Worm (Caenorhabditis elegans) whole organism, L2 larva: ENCODE measurements around the gene kap-1.

Experiments used
- F13H6.1 ChIP-seq: sonication (generic microtip); optimal IDR thresholded peaks from 2 replicates; lab custom pipeline; 2016; ENCODE audit warnings: missing genetic modification characterization, missing compliant biosample characterization
- R02D3.7 ChIP-seq: fragments of 150-350 bp; optimal IDR thresholded peaks from 2 replicates; lab custom pipeline; 2014; ENCODE audit warnings: missing biosample characterization, missing genetic modification characterization
- ZK546.5 ChIP-seq: sonication (generic microtip); optimal IDR thresholded peaks from 2 replicates; lab custom pipeline; 2017; ENCODE audit warnings: missing biosample characterization, missing genetic modification characterization
- alr-1 ChIP-seq: fragments of 150-350 bp; optimal IDR thresholded peaks from 2 replicates; lab custom pipeline; 2014; ENCODE audit warnings: missing biosample characterization, missing genetic modification characterization
- aly-2 ChIP-seq: fragments of 150-350 bp; optimal IDR thresholded peaks from 2 replicates; lab custom pipeline; 2014; ENCODE audit warnings: missing biosample characterization, missing genetic modification characterization
- ama-1 ChIP-seq: fragments of 150-350 bp; optimal IDR thresholded peaks from 2 replicates; lab custom pipeline; 2018; ENCODE audit warnings: inconsistent platforms
- ceh-16 ChIP-seq: fragments of 150-350 bp; optimal IDR thresholded peaks from 2 replicates; lab custom pipeline; 2014; ENCODE audit warnings: missing biosample characterization, missing genetic modification characterization
- crh-2 ChIP-seq: sonication (generic microtip); optimal IDR thresholded peaks from 2 replicates; lab custom pipeline; 2017; ENCODE audit warnings: missing biosample characterization, missing genetic modification characterization
- dmd-4 ChIP-seq: sonication (generic microtip); optimal IDR thresholded peaks from 2 replicates; lab custom pipeline; 2017; ENCODE audit warnings: missing biosample characterization, missing genetic modification characterization
- elt-1 ChIP-seq: fragments of 150-350 bp; optimal IDR thresholded peaks from 2 replicates; lab custom pipeline; 2014; ENCODE audit warnings: missing biosample characterization, missing genetic modification characterization
- fos-1 ChIP-seq: fragments of 150-350 bp; optimal IDR thresholded peaks from 2 replicates; lab custom pipeline; 2014; ENCODE audit warnings: missing biosample characterization, missing genetic modification characterization
- gmeb-1 ChIP-seq: fragments of 150-350 bp; optimal IDR thresholded peaks from 2 replicates; lab custom pipeline; 2014; ENCODE audit warnings: missing biosample characterization, missing genetic modification characterization
- lin-13 ChIP-seq: fragments of 150-350 bp; optimal IDR thresholded peaks from 2 replicates; lab custom pipeline; 2014; ENCODE audit warnings: missing biosample characterization, missing genetic modification reagents, missing genetic modification characterization
- lin-39 ChIP-seq: fragments of 150-350 bp; optimal IDR thresholded peaks from 2 replicates; lab custom pipeline; 2014; ENCODE audit warnings: missing biosample characterization, missing genetic modification reagents, missing genetic modification characterization
- lsy-2 ChIP-seq, 2 experiments: fragments of 150-350 bp in 1 of 2; sonication (generic microtip) in 1 of 2; optimal IDR thresholded peaks; 2 replicates each; lab custom pipeline; 2014 to 2017; ENCODE audit warnings: missing biosample characterization in 2 of 2, missing genetic modification characterization in 2 of 2
- mbf-1 ChIP-seq: sonication (generic microtip); optimal IDR thresholded peaks from 2 replicates; lab custom pipeline; 2017; ENCODE audit warnings: missing biosample characterization, missing genetic modification characterization
- mdl-1 ChIP-seq, 2 experiments: fragments of 150-350 bp in 1 of 2; sonication (generic microtip) in 1 of 2; optimal IDR thresholded peaks; 2 replicates each; lab custom pipeline; 2017; ENCODE audit warnings: missing biosample characterization in 2 of 2, missing genetic modification characterization in 2 of 2
- nhr-12 ChIP-seq: fragments of 150-350 bp; optimal IDR thresholded peaks from 2 replicates; lab custom pipeline; 2014; ENCODE audit warnings: missing biosample characterization, missing genetic modification characterization
- nhr-129 ChIP-seq: fragments of 150-350 bp; optimal IDR thresholded peaks from 2 replicates; lab custom pipeline; 2014; ENCODE audit warnings: missing biosample characterization, missing genetic modification characterization
- nhr-23 ChIP-seq: fragments of 150-350 bp; optimal IDR thresholded peaks from 2 replicates; lab custom pipeline; 2014; ENCODE audit warnings: missing biosample characterization, missing genetic modification reagents, missing genetic modification characterization
- nhr-237 ChIP-seq: fragments of 150-350 bp; optimal IDR thresholded peaks from 2 replicates; lab custom pipeline; 2014; ENCODE audit warnings: missing biosample characterization, missing genetic modification characterization
- nhr-25 ChIP-seq: fragments of 150-350 bp; sonication (generic microtip); optimal IDR thresholded peaks from 3 replicates; lab custom pipeline; 2014; ENCODE audit warnings: missing biosample characterization, missing genetic modification characterization
- peb-1 ChIP-seq: fragments of 150-350 bp; optimal IDR thresholded peaks from 2 replicates; lab custom pipeline; 2014; ENCODE audit warnings: missing biosample characterization, missing genetic modification characterization
- sem-4 ChIP-seq: fragments of 150-350 bp; optimal IDR thresholded peaks from 2 replicates; lab custom pipeline; 2014; ENCODE audit warnings: missing biosample characterization, missing genetic modification reagents, missing genetic modification characterization
- skn-1 ChIP-seq: sonication (generic microtip); optimal IDR thresholded peaks from 2 replicates; lab custom pipeline; 2017; ENCODE audit warnings: missing biosample characterization, missing genetic modification characterization
- sma-3 ChIP-seq: sonication (generic microtip); optimal IDR thresholded peaks from 2 replicates; lab custom pipeline; 2016; ENCODE audit warnings: missing genetic modification reagents, missing genetic modification characterization, missing compliant biosample characterization
- sma-9 ChIP-seq, 2 experiments: fragments of 150-350 bp in 1 of 2; sonication (generic microtip) in 1 of 2; optimal IDR thresholded peaks; 2 replicates each; lab custom pipeline; 2014 to 2016; ENCODE audit warnings: missing genetic modification characterization in 2 of 2, mild to moderate bottlenecking in 1 of 2, missing biosample characterization in 1 of 2, missing compliant biosample characterization in 1 of 2, missing genetic modification reagents in 1 of 2, moderate library complexity in 1 of 2
- snpc-4 ChIP-seq: fragments of 150-350 bp; optimal IDR thresholded peaks from 2 replicates; lab custom pipeline; 2014; ENCODE audit warnings: missing biosample characterization, missing genetic modification characterization
- unc-55 ChIP-seq: fragments of 150-350 bp; sonication (generic microtip); optimal IDR thresholded peaks from 3 replicates; lab custom pipeline; 2014; ENCODE audit warnings: missing biosample characterization, missing genetic modification reagents, missing genetic modification characterization
- unc-62 ChIP-seq: fragments of 150-350 bp; optimal IDR thresholded peaks from 2 replicates; lab custom pipeline; 2014; ENCODE audit warnings: missing biosample characterization, missing genetic modification reagents, missing genetic modification characterization
- ztf-1 ChIP-seq: fragments of 200-800 bp; sonication (Bioruptor generic); conservative IDR thresholded peaks from 2 replicates; pipeline ENCODE4 v1.3.6; 2022; ENCODE audit warnings: missing genetic modification characterization, missing compliant biosample characterization
- ztf-11 ChIP-seq: sonication (generic microtip); optimal IDR thresholded peaks from 2 replicates; lab custom pipeline; 2017; ENCODE audit warnings: missing biosample characterization, missing genetic modification characterization
- ztf-4 ChIP-seq: fragments of 150-350 bp; optimal IDR thresholded peaks from 2 replicates; lab custom pipeline; 2014; ENCODE audit warnings: missing biosample characterization, missing genetic modification characterization

Gene kap-1

ce11 chrIII:7310662-7311340 lies 27.8 kb upstream of the kap-1 start, which contains the start of the genes F56C9.6 and F56C9.3:
Gene F56C9.6 (minus strand): TSS chrIII:7310773.
Gene F56C9.3 (plus strand): TSS chrIII:7311290.
- no peak for TF ChIP-seq mbf-1 (tag; lab: Kevin White, UChicago)
- TF ChIP-seq crh-2: no peak
- no peak for TF ChIP-seq F13H6.1 (tag; lab: Kevin White, UChicago)
- TF ChIP-seq ztf-11 (tag; lab: Kevin White, UChicago): no peak
- TF ChIP-seq aly-2 (tag; lab: Kevin White, UChicago): no peak
- no peak for TF ChIP-seq unc-55 (GFP tag; lab: Kevin White, UChicago)
- TF ChIP-seq mdl-1 (tag; optimal IDR thresholded peaks at IDR 0.05; lab: Kevin White, UChicago): no peak
- TF ChIP-seq snpc-4 (tag; lab: Kevin White, UChicago): no peak
- TF ChIP-seq lin-39 (tag; lab: Kevin White, UChicago): no peak
- no peak for TF ChIP-seq elt-1 (tag; lab: Kevin White, UChicago)
- TF ChIP-seq gmeb-1 (tag; lab: Kevin White, UChicago): no peak
- no peak for TF ChIP-seq sem-4 (tag; lab: Kevin White, UChicago)

- TF ChIP-seq ztf-4 (no peak), unc-62 (GFP tag; lab: Kevin White, UChicago) (no peak), lin-39 (tag; lab: Kevin White, UChicago) (no peak), lin-13 (GFP tag; lab: Kevin White, UChicago) (no peak), nhr-25 (no peak), elt-1 (tag; lab: Kevin White, UChicago) (no peak), skn-1 (tag; lab: Kevin White, UChicago) (no peak), nhr-237 (no peak), peb-1 (tag; lab: Kevin White, UChicago) (no peak), ama-1 (lab: Kevin White, UChicago) (no peak), ztf-11 (tag; lab: Kevin White, UChicago) (no peak)
Observed at ce11 chrIII:7314473-7314872, 24.2 kb upstream of the kap-1 start.

ce11 chrIII:7314927-7315547 lies 23.6 kb upstream of the kap-1 start, which contains the start of gene nspg-6:
Gene nspg-6 (minus strand): TSS chrIII:7314977.
- TF ChIP-seq alr-1 (tag; lab: Kevin White, UChicago): no peak
- no peak for TF ChIP-seq dmd-4 (tag; lab: Kevin White, UChicago)
- peak; percentile 65 for TF ChIP-seq crh-2
- TF ChIP-seq lin-39 (tag; lab: Kevin White, UChicago): no peak
- no peak for TF ChIP-seq ztf-11 (tag; lab: Kevin White, UChicago)
- TF ChIP-seq fos-1: peak; percentile 87
- no peak for TF ChIP-seq ZK546.5 (tag; lab: Kevin White, UChicago)

DNA sequence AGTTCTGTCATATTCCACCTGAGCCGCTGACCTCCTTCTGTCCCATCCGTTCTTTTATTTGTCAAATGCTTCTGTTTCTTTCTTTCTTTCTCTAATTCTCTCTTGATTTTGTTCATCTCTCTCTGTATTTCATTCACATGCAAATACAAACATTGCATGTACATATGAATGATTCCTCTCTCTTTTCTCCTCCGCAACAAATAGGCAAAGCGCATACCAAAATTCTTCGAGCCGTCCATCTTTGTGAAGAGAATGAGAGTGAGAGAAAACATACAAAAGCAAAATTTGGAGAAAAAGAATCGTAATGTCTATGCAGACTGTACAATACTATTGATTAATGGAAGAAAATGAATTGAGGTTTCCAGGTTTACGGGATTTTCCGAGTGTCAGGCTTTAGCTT lies 21.3 kb upstream of the kap-1 start:
- no peak for TF ChIP-seq R02D3.7 (tag; lab: Kevin White, UChicago)
- TF ChIP-seq nhr-12 (tag; lab: Kevin White, UChicago): no peak
- peak; percentile 18 for TF ChIP-seq crh-2
- no peak for TF ChIP-seq nhr-23 (tag; lab: Kevin White, UChicago)
- no peak for TF ChIP-seq ztf-1 (GFP tag; lab: Robert Waterston, UW)
- peak; percentile 38 for TF ChIP-seq fos-1
- TF ChIP-seq ztf-4: no peak
- no peak for TF ChIP-seq ceh-16 (tag; lab: Kevin White, UChicago)
- no peak for TF ChIP-seq elt-1 (tag; lab: Kevin White, UChicago)
- no peak for TF ChIP-seq lsy-2 (tag; optimal IDR thresholded peaks at IDR 0.05; lab: Kevin White, UChicago)

- peak; percentile 9 for TF ChIP-seq nhr-129
- TF ChIP-seq fos-1: peak; percentile 70
- TF ChIP-seq mbf-1 (tag; lab: Kevin White, UChicago): no peak
Observed at ce11 chrIII:7319390-7319789, 19.2 kb upstream of the kap-1 start, which contains the start of gene F56C9.8. Gene F56C9.8 (minus strand): TSS chrIII:7319509.

- peak; percentile 35 for TF ChIP-seq sma-9 (GFP tag; optimal IDR thresholded peaks at IDR 0.05; lab: Kevin White, UChicago)
- no peak for TF ChIP-seq sma-9 (tag; optimal IDR thresholded peaks at IDR 0.05; lab: Kevin White, UChicago)
- TF ChIP-seq fos-1: peak; percentile 8
- peak; percentile 41 for TF ChIP-seq nhr-129
- TF ChIP-seq F13H6.1 (tag; lab: Kevin White, UChicago): peak; percentile 66
- peak; percentile 11 for TF ChIP-seq crh-2
- no peak for TF ChIP-seq sma-3 (GFP tag; lab: Kevin White, UChicago)
- TF ChIP-seq lsy-2 (tag; optimal IDR thresholded peaks at IDR 0.05; lab: Kevin White, UChicago): no peak
- TF ChIP-seq sem-4 (tag; lab: Kevin White, UChicago): no peak
Observed at ce11 chrIII:7322018-7322417, 16.6 kb upstream of the kap-1 start.
